Worm (Caenorhabditis elegans) whole organism, L1 larva: ENCODE data around the gene rps-2.
A peak's percentile ranks its signal among the peaks of the same experiment; 100 is the strongest.

Experiments used
- lin-13 ChIP-seq: fragments of 150-350 bp; optimal IDR thresholded peaks from 2 replicates; lab custom pipeline; 2014; ENCODE audit warnings: missing biosample characterization, missing genetic modification reagents, missing genetic modification characterization
- lir-3 ChIP-seq: sonication (generic microtip); optimal IDR thresholded peaks from 2 replicates; lab custom pipeline; 2016; ENCODE audit warnings: mild to moderate bottlenecking, missing genetic modification characterization, moderate library complexity, missing compliant biosample characterization; ENCODE audit not compliant: poor library complexity
- nhr-90 ChIP-seq: sonication (generic microtip); optimal IDR thresholded peaks from 2 replicates; lab custom pipeline; 2016; ENCODE audit warnings: mild to moderate bottlenecking, missing genetic modification characterization, missing compliant biosample characterization; ENCODE audit not compliant: poor library complexity
- rnt-1 ChIP-seq: sonication (generic microtip); optimal IDR thresholded peaks from 2 replicates; lab custom pipeline; 2016; ENCODE audit warnings: mild to moderate bottlenecking, missing genetic modification characterization, moderate library complexity, missing compliant biosample characterization
- unc-62 ChIP-seq: fragments of 150-350 bp; optimal IDR thresholded peaks from 2 replicates; lab custom pipeline; 2014; ENCODE audit warnings: missing biosample characterization, missing genetic modification reagents, missing genetic modification characterization

DNA sequence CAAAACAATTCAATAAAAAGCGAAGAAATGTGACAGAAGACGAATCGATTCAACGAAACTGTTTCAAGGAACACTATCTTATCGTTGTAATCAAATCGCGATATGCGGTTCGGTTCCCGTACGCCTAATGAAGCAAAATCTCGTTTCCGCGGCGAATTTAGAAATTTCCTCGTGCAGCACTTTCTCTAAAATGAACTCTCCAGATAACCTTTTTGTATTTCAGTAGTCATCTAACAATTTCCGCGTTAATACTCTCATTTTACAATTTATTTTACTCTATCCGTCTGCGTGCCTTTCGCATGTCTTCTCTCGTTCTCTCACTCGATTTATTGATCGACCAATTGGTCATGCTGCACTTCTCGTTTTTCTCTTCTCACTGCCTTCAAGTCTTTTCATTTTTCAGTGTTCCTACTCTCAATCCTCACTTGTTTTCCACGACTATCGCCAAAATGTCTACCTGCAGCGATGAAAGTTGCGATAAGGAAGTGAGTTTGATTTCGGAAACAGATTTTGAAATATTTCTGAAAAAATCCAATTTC, 15.9 kb downstream of the rps-2 start, which contains the start of the genes npp-27 and ntl-4:
- TF ChIP-seq lin-13 (GFP tag; lab: Kevin White, UChicago) = no peak
- TF ChIP-seq rnt-1 (tag; lab: Kevin White, UChicago) = peak; percentile 2
- TF ChIP-seq lir-3 (tag; lab: Kevin White, UChicago) = no peak
- TF ChIP-seq nhr-90 (tag; lab: Kevin White, UChicago) = no peak
- no peak for TF ChIP-seq unc-62
